Worm (Caenorhabditis elegans) whole organism, young adult: ENCODE data around the gene D2096.11.

Source experiments
- B0035.1 ChIP-seq: sonication (generic microtip); optimal IDR thresholded peaks from 2 replicates; lab custom pipeline; 2016; ENCODE audit warnings: missing genetic modification characterization, mild to moderate bottlenecking, missing compliant biosample characterization, missing genotype, missing genetic modification reagents
- B0336.3 ChIP-seq: fragments of 200-800 bp; sonication (Bioruptor generic); IDR thresholded peaks from 2 replicates; pipeline ENCODE4 v1.3.6; 2022; ENCODE audit warnings: missing genetic modification characterization, missing compliant biosample characterization
- C17E4.6 ChIP-seq: fragments of 200-800 bp; sonication (Bioruptor generic); IDR thresholded peaks from 2 replicates; pipeline ENCODE4 v1.3.6; 2022; ENCODE audit warnings: missing genetic modification reagents, missing genetic modification characterization, missing compliant biosample characterization
- F23B12.7 ChIP-seq: sonication (generic microtip); optimal IDR thresholded peaks from 2 replicates; lab custom pipeline; 2017; ENCODE audit warnings: missing genetic modification characterization, mild to moderate bottlenecking, missing compliant biosample characterization, antibody characterized with exemption, moderate library complexity; ENCODE audit not compliant: insufficient read depth
- F39B2.1 ChIP-seq: fragments of 200-800 bp; sonication (Bioruptor generic); IDR thresholded peaks from 2 replicates; pipeline ENCODE4 v1.3.6; 2022; ENCODE audit warnings: missing genetic modification reagents, missing genetic modification characterization, missing compliant biosample characterization
- F55B11.4 ChIP-seq: sonication (generic microtip); optimal IDR thresholded peaks from 2 replicates; lab custom pipeline; 2016; ENCODE audit warnings: missing compliant biosample characterization, missing genetic modification characterization, borderline replicate concordance; ENCODE audit not compliant: insufficient read depth
- F57A8.1 ChIP-seq: fragments of 200-800 bp; sonication (Bioruptor generic); optimal IDR thresholded peaks from 2 replicates; lab custom pipeline; 2018; ENCODE audit warnings: mild to moderate bottlenecking, missing genetic modification characterization, moderate library complexity, missing compliant biosample characterization
- F57C9.4 ChIP-seq: sonication (generic microtip); optimal IDR thresholded peaks from 2 replicates; lab custom pipeline; 2017; ENCODE audit warnings: mild to moderate bottlenecking, missing genetic modification characterization, missing compliant biosample characterization
- Y53G8AR.9 ChIP-seq: fragments of 200-800 bp; sonication (Bioruptor generic); conservative IDR thresholded peaks from 2 replicates; pipeline ENCODE4 v1.3.6; 2022; ENCODE audit warnings: missing genetic modification reagents, missing genetic modification characterization, missing compliant biosample characterization
- Y56A3A.18 ChIP-seq: fragments of 200-800 bp; sonication (Bioruptor generic); IDR thresholded peaks from 2 replicates; pipeline ENCODE4 v1.3.6; 2022; ENCODE audit warnings: missing genetic modification reagents, missing genetic modification characterization, missing compliant biosample characterization
- Y67H2A.10 ChIP-seq: fragments of 200-800 bp; sonication (Bioruptor generic); conservative IDR thresholded peaks from 2 replicates; pipeline ENCODE4 v1.3.6; 2022; ENCODE audit warnings: missing genetic modification reagents, missing genetic modification characterization, missing compliant biosample characterization
- aptf-2 ChIP-seq: fragments of 200-800 bp; sonication (Bioruptor generic); conservative IDR thresholded peaks from 2 replicates; pipeline ENCODE4 v1.3.6; 2022; ENCODE audit warnings: missing genetic modification reagents, missing genetic modification characterization, missing compliant biosample characterization
- atf-7 ChIP-seq: sonication (generic microtip); optimal IDR thresholded peaks from 2 replicates; lab custom pipeline; 2017; ENCODE audit warnings: mild to moderate bottlenecking, missing genetic modification characterization, missing compliant biosample characterization
- attf-5 ChIP-seq: fragments of 200-800 bp; sonication (Bioruptor generic); optimal IDR thresholded peaks from 2 replicates; lab custom pipeline; 2018; ENCODE audit warnings: mild to moderate bottlenecking, missing genetic modification characterization, missing compliant biosample characterization
- bed-1 ChIP-seq: fragments of 200-800 bp; sonication (Bioruptor generic); IDR thresholded peaks from 2 replicates; pipeline ENCODE4 v1.3.6; 2022; ENCODE audit warnings: missing genetic modification reagents, missing genetic modification characterization, missing compliant biosample characterization
- ceh-100 ChIP-seq: fragments of 200-800 bp; sonication (Bioruptor generic); IDR thresholded peaks from 2 replicates; pipeline ENCODE4 v1.3.6; 2022; ENCODE audit warnings: missing genetic modification reagents, missing genetic modification characterization, missing compliant biosample characterization
- ceh-58 ChIP-seq: fragments of 200-800 bp; sonication (Bioruptor generic); IDR thresholded peaks from 2 replicates; pipeline ENCODE4 v1.3.6; 2022; ENCODE audit warnings: missing genetic modification characterization, missing compliant biosample characterization
- dpff-1 ChIP-seq: sonication (generic microtip); optimal IDR thresholded peaks from 2 replicates; lab custom pipeline; 2017; ENCODE audit warnings: mild to moderate bottlenecking, missing genetic modification characterization, missing compliant biosample characterization
- egl-18 ChIP-seq: fragments of 200-800 bp; sonication (Bioruptor generic); IDR thresholded peaks from 2 replicates; pipeline ENCODE4 v1.3.6; 2022; ENCODE audit warnings: missing genetic modification reagents, missing genetic modification characterization, missing compliant biosample characterization
- fkh-3 ChIP-seq: sonication (generic microtip); optimal IDR thresholded peaks from 2 replicates; lab custom pipeline; 2016; ENCODE audit warnings: mild to moderate bottlenecking, missing genetic modification characterization, missing compliant biosample characterization
- hlh-12 ChIP-seq: sonication (generic microtip); optimal IDR thresholded peaks from 2 replicates; lab custom pipeline; 2016; ENCODE audit warnings: missing genetic modification characterization, missing compliant biosample characterization
- hlh-26 ChIP-seq: fragments of 200-800 bp; sonication (Bioruptor generic); conservative IDR thresholded peaks from 2 replicates; pipeline ENCODE4 v1.3.6; 2022; ENCODE audit warnings: missing genetic modification reagents, missing genetic modification characterization, missing compliant biosample characterization
- hmg-20 ChIP-seq: fragments of 200-800 bp; sonication (Bioruptor generic); IDR thresholded peaks from 2 replicates; pipeline ENCODE4 v1.3.6; 2022; ENCODE audit warnings: missing genetic modification reagents, missing genetic modification characterization, missing compliant biosample characterization
- hsf-1 ChIP-seq: fragments of 200-800 bp; sonication (Bioruptor generic); IDR thresholded peaks from 2 replicates; pipeline ENCODE4 v1.3.6; 2022; ENCODE audit warnings: missing genetic modification reagents, missing genetic modification characterization, missing compliant biosample characterization
- let-526 ChIP-seq: fragments of 200-800 bp; sonication (Bioruptor generic); IDR thresholded peaks from 2 replicates; pipeline ENCODE4 v1.3.6; 2022; ENCODE audit warnings: missing genetic modification reagents, missing genetic modification characterization, missing compliant biosample characterization
- let-607 ChIP-seq, 2 experiments: fragments of 200-800 bp in 1 of 2; sonication (Bioruptor generic) in 1 of 2; sonication (generic microtip) in 1 of 2; optimal IDR thresholded peaks; 2 replicates each; lab custom pipeline; 2016 to 2018; ENCODE audit warnings: mild to moderate bottlenecking in 2 of 2, missing compliant biosample characterization in 2 of 2, missing genetic modification characterization in 2 of 2, moderate library complexity in 2 of 2, missing genotype in 1 of 2
- lin-40 ChIP-seq: sonication (generic microtip); optimal IDR thresholded peaks from 2 replicates; lab custom pipeline; 2016; ENCODE audit warnings: missing genetic modification characterization, mild to moderate bottlenecking, missing compliant biosample characterization, missing genotype, missing genetic modification reagents
- madf-3 ChIP-seq: fragments of 200-800 bp; sonication (Bioruptor generic); IDR thresholded peaks from 2 replicates; pipeline ENCODE4 v1.3.6; 2022; ENCODE audit warnings: missing genetic modification reagents, missing genetic modification characterization, missing compliant biosample characterization
- mxl-1 ChIP-seq: sonication (generic microtip); optimal IDR thresholded peaks from 2 replicates; lab custom pipeline; 2016; ENCODE audit warnings: missing genetic modification characterization, missing compliant biosample characterization
- nhr-120 ChIP-seq: fragments of 200-800 bp; sonication (Bioruptor generic); IDR thresholded peaks from 2 replicates; pipeline ENCODE4 v1.3.6; 2022; ENCODE audit warnings: missing genetic modification characterization, missing compliant biosample characterization
- nhr-27 ChIP-seq: fragments of 200-800 bp; sonication (Bioruptor generic); optimal IDR thresholded peaks from 2 replicates; lab custom pipeline; 2018; ENCODE audit warnings: mild to moderate bottlenecking, missing genetic modification characterization, moderate library complexity, missing compliant biosample characterization
- nhr-80 ChIP-seq: sonication (generic microtip); optimal IDR thresholded peaks from 2 replicates; lab custom pipeline; 2016; ENCODE audit warnings: missing genetic modification characterization, missing compliant biosample characterization
- nhr-90 ChIP-seq: sonication (generic microtip); optimal IDR thresholded peaks from 2 replicates; lab custom pipeline; 2016; ENCODE audit warnings: missing genotype, mild to moderate bottlenecking, missing genetic modification characterization, missing compliant biosample characterization
- pbrm-1 ChIP-seq: fragments of 200-800 bp; sonication (Bioruptor generic); IDR thresholded peaks from 2 replicates; pipeline ENCODE4 v1.3.6; 2022; ENCODE audit warnings: missing genetic modification reagents, missing genetic modification characterization, missing compliant biosample characterization
- pha-4 ChIP-seq: fragments of 150-350 bp; sonication (generic microtip); optimal IDR thresholded peaks from 2 replicates; lab custom pipeline; 2014; ENCODE audit warnings: missing biosample characterization, missing genetic modification reagents, missing genetic modification characterization
- rec-8 ChIP-seq, 2 experiments: sonication (generic microtip); optimal IDR thresholded peaks; 2 replicates each; lab custom pipeline; 2016; ENCODE audit warnings: mild to moderate bottlenecking in 2 of 2, missing genetic modification characterization in 2 of 2, missing genetic modification reagents in 2 of 2, missing genotype in 2 of 2, missing biosample characterization in 1 of 2, missing compliant biosample characterization in 1 of 2, moderate library complexity in 1 of 2
- snpc-1.1 ChIP-seq: sonication (generic microtip); optimal IDR thresholded peaks from 2 replicates; lab custom pipeline; 2017; ENCODE audit warnings: missing genetic modification characterization, mild to moderate bottlenecking, missing compliant biosample characterization, antibody characterized with exemption, moderate library complexity, missing genotype, missing genetic modification reagents; ENCODE audit not compliant: insufficient read depth
- snpc-3.4 ChIP-seq: sonication (generic microtip); optimal IDR thresholded peaks from 2 replicates; lab custom pipeline; 2017; ENCODE audit warnings: missing genetic modification characterization, mild to moderate bottlenecking, missing compliant biosample characterization, antibody characterized with exemption, moderate library complexity, missing genotype, missing genetic modification reagents
- sptf-2 ChIP-seq: fragments of 200-800 bp; sonication (Bioruptor generic); optimal IDR thresholded peaks from 2 replicates; lab custom pipeline; 2018; ENCODE audit warnings: mild to moderate bottlenecking, missing genetic modification characterization, missing compliant biosample characterization
- unc-62 ChIP-seq: fragments of 150-350 bp; optimal IDR thresholded peaks from 2 replicates; lab custom pipeline; 2014; ENCODE audit warnings: missing biosample characterization, missing genetic modification reagents, missing genetic modification characterization
- xnd-1 ChIP-seq: sonication (generic microtip); optimal IDR thresholded peaks from 2 replicates; lab custom pipeline; 2016; ENCODE audit warnings: missing genotype, missing genetic modification reagents, missing genetic modification characterization, missing compliant biosample characterization
- zim-3 ChIP-seq: sonication (generic microtip); optimal IDR thresholded peaks from 2 replicates; lab custom pipeline; 2017; ENCODE audit warnings: mild to moderate bottlenecking, missing genetic modification characterization, moderate library complexity, missing compliant biosample characterization
- ztf-25 ChIP-seq: fragments of 200-800 bp; sonication (Bioruptor generic); IDR thresholded peaks from 2 replicates; pipeline ENCODE4 v1.3.6; 2022; ENCODE audit warnings: missing genetic modification reagents, missing genetic modification characterization, missing compliant biosample characterization
- ztf-28 ChIP-seq: fragments of 200-800 bp; sonication (Bioruptor generic); IDR thresholded peaks from 2 replicates; pipeline ENCODE4 v1.3.6; 2022; ENCODE audit warnings: missing genetic modification reagents, missing genetic modification characterization, missing compliant biosample characterization
- ztf-6 ChIP-seq: fragments of 200-800 bp; sonication (Bioruptor generic); IDR thresholded peaks from 2 replicates; pipeline ENCODE4 v1.3.6; 2022; ENCODE audit warnings: missing genetic modification reagents, missing genetic modification characterization, missing compliant biosample characterization

The D2096.11 gene

ce11 chrIV:8431567-8432458 is 37.8 kb upstream of the D2096.11 start (continued):
- TF ChIP-seq sptf-2 (no peak), nhr-27 (tag; lab: Kevin White, UChicago) (no peak), atf-7 (tag; lab: Kevin White, UChicago) (peak; percentile 14), egl-18 (GFP tag; lab: Robert Waterston, UW) (0 out of 2 replicates have a peak, but pooled peaks have one; percentile 25), pha-4 (no peak), F57A8.1 (GFP tag; lab: Kevin White, UChicago) (no peak), bed-1 (GFP tag; lab: Robert Waterston, UW) (no peak), madf-3 (GFP tag; lab: Robert Waterston, UW) (peak; percentile 86), Y56A3A.18 (GFP tag; lab: Robert Waterston, UW) (peak; percentile 80), hlh-12 (tag; lab: Kevin White, UChicago) (no peak), hsf-1 (GFP tag; lab: Robert Waterston, UW) (0 out of 2 replicates have a peak, but pooled peaks have one; percentile 39), aptf-2 (GFP tag; lab: Robert Waterston, UW) (no peak), C17E4.6 (GFP tag; lab: Robert Waterston, UW) (0 out of 2 replicates have a peak, but pooled peaks have one; percentile 47), ztf-25 (GFP tag; lab: Robert Waterston, UW) (0 out of 2 replicates have a peak, but pooled peaks have one; percentile 14), let-607 (tag; optimal IDR thresholded peaks at IDR 0.05; lab: Kevin White, UChicago) (peak; percentile 64 to 89), F57C9.4 (tag; lab: Kevin White, UChicago) (peak; percentile 52), zim-3 (peak; percentile 40), ztf-6 (GFP tag; lab: Robert Waterston, UW) (no peak; the same call in 1 of the 2 replicates), snpc-1.1 (peak; percentile 1), Y53G8AR.9 (GFP tag; lab: Robert Waterston, UW) (peak; percentile 69), F55B11.4 (tag; lab: Kevin White, UChicago) (no peak), xnd-1 (no peak), F39B2.1 (GFP tag; lab: Robert Waterston, UW) (0 out of 2 replicates have a peak, but pooled peaks have one; percentile 34), ceh-100 (GFP tag; lab: Robert Waterston, UW) (peak; percentile 54), nhr-80 (tag; lab: Kevin White, UChicago) (peak; percentile 52), nhr-90 (peak; percentile 31), snpc-3.4 (tag; lab: Kevin White, UChicago) (no peak), B0035.1 (tag; lab: Kevin White, UChicago) (no peak), dpff-1 (tag; lab: Kevin White, UChicago) (peak; percentile 34), F23B12.7 (tag; lab: Kevin White, UChicago) (no peak), B0336.3 (peak; percentile 55), hmg-20 (GFP tag; lab: Robert Waterston, UW) (peak; percentile 77), lin-40 (tag; lab: Kevin White, UChicago) (peak; percentile 41), ztf-28 (GFP tag; lab: Robert Waterston, UW) (no peak), pbrm-1 (GFP tag; lab: Robert Waterston, UW) (peak; percentile 71), ceh-58 (GFP tag; lab: Robert Waterston, UW) (0 out of 2 replicates have a peak, but pooled peaks have one; percentile 50), Y67H2A.10 (GFP tag; lab: Robert Waterston, UW) (peak; percentile 11; the same call in 1 of the 2 replicates), nhr-120 (GFP tag; lab: Robert Waterston, UW) (no peak), rec-8 (tag; optimal IDR thresholded peaks at IDR 0.05; lab: Kevin White, UChicago) (no peak), hlh-26 (GFP tag; lab: Robert Waterston, UW) (no peak), let-526 (GFP tag; lab: Robert Waterston, UW) (peak; percentile 62; the same call in 1 of the 2 replicates), fkh-3 (tag; lab: Kevin White, UChicago) (no peak), unc-62 (GFP tag; lab: Kevin White, UChicago) (peak; percentile 94), attf-5 (GFP tag; lab: Kevin White, UChicago) (peak; percentile 52), mxl-1 (tag; lab: Kevin White, UChicago) (no peak)
